Worm (Caenorhabditis elegans) whole organism, mixed stage, embryonic: Measurements from ENCODE around the gene clec-207.
"Not testable (repeated sequence)": the region's sequence is repeated elsewhere in the genome, so short reads cannot be mapped to it uniquely, and the experiment has no call there.

Source experiments
- blmp-1 ChIP-seq: fragments of 150-350 bp; optimal IDR thresholded peaks from 2 replicates; lab custom pipeline; 2014; ENCODE audit warnings: missing biosample characterization, missing genetic modification characterization
- mab-5 ChIP-seq: fragments of 150-350 bp; optimal IDR thresholded peaks from 2 replicates; lab custom pipeline; 2014; ENCODE audit warnings: missing biosample characterization, missing genetic modification characterization
- mep-1 ChIP-seq: fragments of 150-350 bp; optimal IDR thresholded peaks from 2 replicates; lab custom pipeline; 2017; ENCODE audit warnings: missing biosample characterization, missing genetic modification reagents, missing genetic modification characterization, inconsistent platforms
- nhr-237 ChIP-seq: fragments of 150-350 bp; optimal IDR thresholded peaks from 2 replicates; lab custom pipeline; 2014; ENCODE audit warnings: missing biosample characterization, missing genetic modification characterization
- nhr-28 ChIP-seq: fragments of 150-350 bp; optimal IDR thresholded peaks from 2 replicates; lab custom pipeline; 2014; ENCODE audit warnings: missing biosample characterization, missing genetic modification characterization
- snpc-4 ChIP-seq: fragments of 150-350 bp; optimal IDR thresholded peaks from 2 replicates; lab custom pipeline; 2014; ENCODE audit warnings: missing biosample characterization, missing genetic modification characterization
- unc-62 ChIP-seq: fragments of 150-350 bp; optimal IDR thresholded peaks from 2 replicates; lab custom pipeline; 2014; ENCODE audit warnings: missing biosample characterization, missing genetic modification reagents, missing genetic modification characterization
- zip-8 ChIP-seq: fragments of 150-350 bp; optimal IDR thresholded peaks from 2 replicates; lab custom pipeline; 2014; ENCODE audit warnings: missing biosample characterization, missing genetic modification characterization

ce11 chrV:2144408-2144807 is 48.5 kb downstream of the clec-207 start, which contains the start of gene F22F7.12:
- not testable (repeated sequence) for TF ChIP-seq nhr-28 (tag; lab: Kevin White, UChicago); unc-62 (GFP tag; lab: Kevin White, UChicago); mep-1; snpc-4; blmp-1 (tag; lab: Kevin White, UChicago); nhr-237 (tag; lab: Kevin White, UChicago); zip-8 (tag; lab: Kevin White, UChicago); mab-5 (tag; lab: Kevin White, UChicago)
